Worm (Caenorhabditis elegans) whole organism, late embryonic: ENCODE measurements around the gene str-252.

Experiments used
- ama-1 ChIP-seq: fragments of 150-350 bp; optimal IDR thresholded peaks from 2 replicates; lab custom pipeline; 2014
- ceh-9 ChIP-seq: sonication (generic microtip); optimal IDR thresholded peaks from 2 replicates; lab custom pipeline; 2016; ENCODE audit warnings: mild to moderate bottlenecking, missing genetic modification characterization, inconsistent platforms, missing compliant biosample characterization
- lin-11 ChIP-seq: fragments of 200-800 bp; sonication (Bioruptor generic); optimal IDR thresholded peaks from 2 replicates; lab custom pipeline; 2018; ENCODE audit warnings: mild to moderate bottlenecking, missing genetic modification characterization, missing compliant biosample characterization
- nhr-11 ChIP-seq: fragments of 150-350 bp; optimal IDR thresholded peaks from 2 replicates; lab custom pipeline; 2014; ENCODE audit warnings: missing biosample characterization, missing genetic modification characterization
- tbx-2 ChIP-seq: sonication (generic microtip); optimal IDR thresholded peaks from 2 replicates; lab custom pipeline; 2016; ENCODE audit warnings: missing genetic modification characterization, missing compliant biosample characterization
- unc-42 ChIP-seq: sonication (generic microtip); optimal IDR thresholded peaks from 2 replicates; lab custom pipeline; 2016; ENCODE audit warnings: missing genotype, missing genetic modification characterization, missing compliant biosample characterization
- unc-55 ChIP-seq: sonication (generic microtip); optimal IDR thresholded peaks from 2 replicates; lab custom pipeline; 2017; ENCODE audit warnings: missing biosample characterization, missing genetic modification reagents, missing genetic modification characterization

- no peak for TF ChIP-seq nhr-11 (tag; lab: Kevin White, UChicago)
- TF ChIP-seq lin-11 (tag; lab: Kevin White, UChicago), result no peak
- no peak for TF ChIP-seq unc-42
- no peak for TF ChIP-seq tbx-2 (tag; lab: Kevin White, UChicago)
- no peak for TF ChIP-seq ceh-9 (tag; lab: Kevin White, UChicago)
- TF ChIP-seq ama-1, result no peak
- no peak for TF ChIP-seq unc-55 (GFP tag; lab: Kevin White, UChicago)
These were observed 35.7 kb upstream of the str-252 start, which contains the start of gene T22G5.3 for ce11 chrV:13880607-13881006.
